Fruit fly (Drosophila melanogaster) whole organism, embryonic: ENCODE results near the gene Mis12.

Experiments
- Abd-B ChIP-seq: fragments of 200-800 bp; sonication (Bioruptor generic); optimal IDR thresholded peaks from 2 replicates; lab custom pipeline; 2018; ENCODE audit warnings: missing biosample characterization, mild to moderate bottlenecking, missing genetic modification characterization, moderate library complexity
- CG10147 ChIP-seq: fragments of 200-800 bp; sonication (Bioruptor generic); optimal IDR thresholded peaks from 2 replicates; lab custom pipeline; 2019; ENCODE audit warnings: missing biosample characterization, mild to moderate bottlenecking, missing genetic modification characterization, moderate library complexity
- CG11093 ChIP-seq: fragments of 200-800 bp; sonication (Bioruptor generic); IDR thresholded peaks from 3 replicates; pipeline ENCODE4 v1.3.6; 2022; ENCODE audit warnings: missing biosample characterization, missing genetic modification characterization
- CG11456 ChIP-seq: fragments of 200-800 bp; sonication (Bioruptor generic); IDR thresholded peaks from 3 replicates; pipeline ENCODE4 v1.3.6; 2022; ENCODE audit warnings: missing biosample characterization, missing genetic modification characterization
- CG11696 ChIP-seq: fragments of 200-800 bp; sonication (Bioruptor generic); IDR thresholded peaks from 2 replicates; pipeline ENCODE4 v1.3.6; 2022; ENCODE audit warnings: missing biosample characterization, missing genetic modification characterization
- CG12155 ChIP-seq: fragments of 200-800 bp; sonication (Bioruptor generic); optimal IDR thresholded peaks from 3 replicates; lab custom pipeline; 2016; ENCODE audit warnings: missing biosample characterization, missing genetic modification characterization
- CG13287 ChIP-seq: fragments of 200-800 bp; sonication (Bioruptor generic); IDR thresholded peaks from 2 replicates; pipeline ENCODE4 v1.3.6; 2022; ENCODE audit warnings: missing biosample characterization, missing genetic modification characterization; ENCODE audit not compliant: partially characterized antibody
- CG14860 ChIP-seq: fragments of 200-800 bp; sonication (Bioruptor generic); IDR thresholded peaks from 3 replicates; pipeline ENCODE4 v1.3.6; 2022; ENCODE audit warnings: missing biosample characterization, missing genetic modification characterization; ENCODE audit not compliant: partially characterized antibody
- CG15696 ChIP-seq: fragments of 200-800 bp; sonication (Bioruptor generic); optimal IDR thresholded peaks from 2 replicates; lab custom pipeline; 2019; ENCODE audit warnings: missing biosample characterization, mild to moderate bottlenecking, missing genetic modification characterization, moderate library complexity
- CG16779 ChIP-seq: fragments of 200-800 bp; sonication (Bioruptor generic); IDR thresholded peaks from 2 replicates; pipeline ENCODE4 v1.3.6; 2022; ENCODE audit warnings: missing biosample characterization, missing genetic modification characterization
- CG17328 ChIP-seq: fragments of 200-800 bp; sonication (Bioruptor generic); IDR thresholded peaks from 2 replicates; pipeline ENCODE4 v1.3.6; 2022; ENCODE audit warnings: missing biosample characterization, missing genetic modification characterization
- CG17359 ChIP-seq: fragments of 200-800 bp; sonication (Bioruptor generic); optimal IDR thresholded peaks from 3 replicates; lab custom pipeline; 2018; ENCODE audit warnings: missing biosample characterization, mild to moderate bottlenecking, missing genetic modification characterization, moderate library complexity
- CG17802 ChIP-seq: fragments of 200-800 bp; sonication (Bioruptor generic); optimal IDR thresholded peaks from 2 replicates; lab custom pipeline; 2018; ENCODE audit warnings: missing biosample characterization, mild to moderate bottlenecking, missing genetic modification characterization, moderate library complexity
- CG31365 ChIP-seq: fragments of 200-800 bp; sonication (Bioruptor generic); optimal IDR thresholded peaks from 2 replicates; lab custom pipeline; 2018; ENCODE audit warnings: missing biosample characterization, mild to moderate bottlenecking, missing genetic modification characterization
- CG3281 ChIP-seq: fragments of 200-800 bp; sonication (Bioruptor generic); optimal IDR thresholded peaks from 3 replicates; lab custom pipeline; 2017; ENCODE audit warnings: missing biosample characterization, mild to moderate bottlenecking, missing genetic modification characterization
- CG3995 ChIP-seq: fragments of 200-800 bp; sonication (Bioruptor generic); optimal IDR thresholded peaks from 3 replicates; lab custom pipeline; 2016; ENCODE audit warnings: missing biosample characterization, missing genetic modification characterization
- CG43689 ChIP-seq: fragments of 200-800 bp; sonication (Bioruptor generic); IDR thresholded peaks from 2 replicates; pipeline ENCODE4 v1.3.6; 2022; ENCODE audit warnings: missing biosample characterization, missing genetic modification characterization
- CG4617 ChIP-seq: fragments of 200-800 bp; sonication (Bioruptor generic); optimal IDR thresholded peaks from 3 replicates; lab custom pipeline; 2016; ENCODE audit warnings: missing biosample characterization, missing genetic modification characterization, borderline replicate concordance
- CG4730 ChIP-seq: fragments of 200-800 bp; sonication (Bioruptor generic); IDR thresholded peaks from 2 replicates; pipeline ENCODE4 v1.3.6; 2022; ENCODE audit warnings: missing biosample characterization, missing genetic modification characterization
- CG5245 ChIP-seq: fragments of 200-800 bp; sonication (Bioruptor generic); optimal IDR thresholded peaks from 3 replicates; lab custom pipeline; 2016; ENCODE audit warnings: missing biosample characterization, missing genetic modification characterization
- CG6272 ChIP-seq: fragments of 200-800 bp; sonication (Bioruptor generic); IDR thresholded peaks from 2 replicates; pipeline ENCODE4 v1.3.6; 2022; ENCODE audit warnings: missing biosample characterization, missing genetic modification characterization
- CG6791 ChIP-seq: fragments of 200-800 bp; sonication (Bioruptor generic); IDR thresholded peaks from 3 replicates; pipeline ENCODE4 v1.3.6; 2022; ENCODE audit warnings: missing biosample characterization, missing genetic modification characterization; ENCODE audit not compliant: partially characterized antibody
- Camta ChIP-seq: fragments of 200-800 bp; sonication (Bioruptor generic); optimal IDR thresholded peaks from 2 replicates; lab custom pipeline; 2016; ENCODE audit warnings: missing biosample characterization, missing genetic modification characterization
- CkIIα-i1 ChIP-seq: fragments of 200-800 bp; sonication (Bioruptor generic); IDR thresholded peaks from 2 replicates; pipeline ENCODE4 v1.3.6; 2022; ENCODE audit warnings: missing biosample characterization, missing genetic modification characterization
- ERR ChIP-seq: fragments of 200-800 bp; sonication (Bioruptor generic); optimal IDR thresholded peaks from 2 replicates; lab custom pipeline; 2016; ENCODE audit warnings: missing biosample characterization, missing genetic modification characterization
- Fer3 ChIP-seq: fragments of 200-800 bp; sonication (Bioruptor generic); optimal IDR thresholded peaks from 2 replicates; lab custom pipeline; 2018; ENCODE audit warnings: missing biosample characterization, mild to moderate bottlenecking, missing genetic modification characterization, moderate library complexity
- GATAe ChIP-seq: fragments of 200-800 bp; sonication (Bioruptor generic); conservative IDR thresholded peaks from 2 replicates; pipeline ENCODE4 v1.3.6; 2022; ENCODE audit warnings: missing biosample characterization, missing genetic modification characterization
- Hey ChIP-seq: fragments of 200-800 bp; sonication (Bioruptor generic); optimal IDR thresholded peaks from 3 replicates; lab custom pipeline; 2018; ENCODE audit warnings: missing biosample characterization, mild to moderate bottlenecking, missing genetic modification characterization
- Nf-YC ChIP-seq: fragments of 200-800 bp; optimal IDR thresholded peaks from 3 replicates; lab custom pipeline; 2019; ENCODE audit warnings: missing biosample characterization, mild to moderate bottlenecking, missing genetic modification characterization, moderate library complexity
- NfI ChIP-seq: fragments of 200-800 bp; sonication (Bioruptor generic); optimal IDR thresholded peaks from 3 replicates; lab custom pipeline; 2018; ENCODE audit warnings: missing biosample characterization, mild to moderate bottlenecking, missing genetic modification characterization, moderate library complexity
- Oaz ChIP-seq: fragments of 200-800 bp; sonication (Bioruptor generic); IDR thresholded peaks from 2 replicates; pipeline ENCODE4 v1.3.6; 2022; ENCODE audit warnings: missing biosample characterization, missing genetic modification characterization
- Sox100B ChIP-seq: fragments of 200-800 bp; sonication (Bioruptor generic); optimal IDR thresholded peaks from 3 replicates; lab custom pipeline; 2018; ENCODE audit warnings: missing biosample characterization, mild to moderate bottlenecking, missing genetic modification characterization
- Sry-β ChIP-seq: fragments of 200-800 bp; sonication (Bioruptor generic); optimal IDR thresholded peaks from 2 replicates; lab custom pipeline; 2018; ENCODE audit warnings: missing biosample characterization, mild to moderate bottlenecking, missing genetic modification characterization, moderate library complexity
- Trl ChIP-seq, 3 experiments: fragments of >200 bp in 2 of 3; fragments of 200-800 bp in 1 of 3; sonication (Bioruptor generic) in 1 of 3; optimal IDR thresholded peaks; 2 replicates in 1 of 3; 3 replicates in 2 of 3; lab custom pipeline; 2016 to 2017; ENCODE audit warnings: missing biosample characterization in 1 of 3, missing genetic modification characterization in 1 of 3
- ac ChIP-seq: fragments of 200-800 bp; sonication (Bioruptor generic); optimal IDR thresholded peaks from 3 replicates; lab custom pipeline; 2017; ENCODE audit warnings: missing biosample characterization, mild to moderate bottlenecking, missing genetic modification characterization
- amos ChIP-seq: fragments of 200-800 bp; sonication (Bioruptor generic); IDR thresholded peaks from 2 replicates; pipeline ENCODE4 v1.3.6; 2022; ENCODE audit warnings: missing biosample characterization, missing genetic modification characterization; ENCODE audit not compliant: partially characterized antibody
- aop ChIP-seq: fragments of 200-800 bp; sonication (Bioruptor generic); IDR thresholded peaks from 2 replicates; pipeline ENCODE4 v1.3.6; 2022; ENCODE audit warnings: missing biosample characterization, missing genetic modification characterization
- ash1 ChIP-seq: fragments of 200-800 bp; sonication (Bioruptor generic); optimal IDR thresholded peaks from 2 replicates; lab custom pipeline; 2018; ENCODE audit warnings: missing biosample characterization, mild to moderate bottlenecking, missing genetic modification characterization
- dysf ChIP-seq: fragments of 200-800 bp; sonication (Bioruptor generic); IDR thresholded peaks from 3 replicates; pipeline ENCODE4 v1.3.6; 2022; ENCODE audit warnings: missing biosample characterization, missing genetic modification characterization
- fd64A ChIP-seq: fragments of 200-800 bp; sonication (Bioruptor generic); optimal IDR thresholded peaks from 3 replicates; lab custom pipeline; 2018; ENCODE audit warnings: missing biosample characterization, mild to moderate bottlenecking, missing genetic modification characterization
- jigr1 ChIP-seq: fragments of 200-800 bp; sonication (Bioruptor generic); IDR thresholded peaks from 3 replicates; pipeline ENCODE4 v1.3.6; 2022; ENCODE audit warnings: missing biosample characterization, missing genetic modification characterization
- luna ChIP-seq: fragments of 200-800 bp; sonication (Bioruptor generic); optimal IDR thresholded peaks from 2 replicates; lab custom pipeline; 2016; ENCODE audit warnings: missing biosample characterization, missing genetic modification characterization
- nerfin-2 ChIP-seq: fragments of 200-800 bp; sonication (Bioruptor generic); IDR thresholded peaks from 2 replicates; pipeline ENCODE4 v1.3.6; 2022; ENCODE audit warnings: missing biosample characterization, missing genetic modification characterization; ENCODE audit not compliant: partially characterized antibody
- onecut ChIP-seq: fragments of 200-800 bp; sonication (Bioruptor generic); IDR thresholded peaks from 2 replicates; pipeline ENCODE4 v1.3.6; 2022; ENCODE audit warnings: missing biosample characterization, missing genetic modification characterization
- slp2 ChIP-seq: fragments of 200-800 bp; sonication (Bioruptor generic); optimal IDR thresholded peaks from 2 replicates; lab custom pipeline; 2016; ENCODE audit warnings: missing biosample characterization, missing genetic modification characterization
- ssp ChIP-seq: fragments of 200-800 bp; sonication (Bioruptor generic); IDR thresholded peaks from 2 replicates; pipeline ENCODE4 v1.3.6; 2022; ENCODE audit warnings: missing biosample characterization, missing genetic modification characterization
- tio ChIP-seq: fragments of 200-800 bp; sonication (Bioruptor generic); optimal IDR thresholded peaks from 2 replicates; lab custom pipeline; 2017; ENCODE audit warnings: missing biosample characterization, missing genetic modification characterization, inconsistent platforms
- tna ChIP-seq: fragments of 200-800 bp; sonication (Bioruptor generic); IDR thresholded peaks from 2 replicates; pipeline ENCODE4 v1.3.6; 2022; ENCODE audit warnings: missing biosample characterization, missing genetic modification characterization; ENCODE audit not compliant: partially characterized antibody

Gene Mis12

DNA sequence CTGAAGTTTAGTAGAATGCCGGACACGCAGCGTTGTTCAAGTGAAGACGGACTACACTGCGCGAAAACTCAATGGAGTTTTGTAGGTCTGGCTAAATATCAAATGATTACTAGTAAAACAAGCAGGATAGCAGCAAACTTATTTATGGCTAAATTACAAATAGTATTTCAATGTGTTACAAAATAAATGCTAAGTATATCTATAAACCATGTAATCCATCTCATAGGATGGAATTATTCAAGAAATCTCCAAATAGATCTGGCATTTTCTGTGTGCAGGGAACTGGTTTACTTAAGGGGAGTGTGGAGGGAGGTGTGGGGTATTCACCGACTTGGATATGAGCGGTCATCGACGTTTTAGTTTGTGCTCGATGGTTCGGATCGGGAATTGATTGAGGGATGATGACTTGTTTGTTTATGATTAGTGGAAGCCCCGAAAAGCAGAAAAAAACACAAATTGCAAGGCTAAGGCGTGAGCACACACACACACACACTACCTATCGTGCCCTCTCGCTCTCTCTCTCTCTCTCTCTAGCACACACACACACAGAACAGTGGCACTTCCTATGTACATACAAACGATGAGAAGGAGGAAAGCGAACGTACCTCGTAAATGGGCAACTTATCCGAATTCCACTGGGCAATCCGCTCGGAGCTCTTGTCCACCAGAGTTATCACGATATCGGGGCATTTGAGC is 4.9 kb downstream of the Mis12 start (continued):
- TF ChIP-seq CG4730 (GFP tag; lab: Robert Waterston, UW) = peak; percentile 51; the same call in 1 of the 2 replicates
- peak; percentile 52 for TF ChIP-seq CG6272 (GFP tag; lab: Robert Waterston, UW)
- no peak for TF ChIP-seq CG6791 (GFP tag; lab: Robert Waterston, UW)
- TF ChIP-seq slp2 (GFP tag; lab: Kevin White, UChicago) = peak; percentile 83
- peak; percentile 49 for TF ChIP-seq CG17802
- no peak for TF ChIP-seq ash1 (GFP tag; lab: Kevin White, UChicago)
- TF ChIP-seq CG17359 (tag; lab: Kevin White, UChicago) = peak; percentile 84
- TF ChIP-seq ERR (GFP tag; lab: Kevin White, UChicago) = peak; percentile 73
- TF ChIP-seq Fer3 (tag; lab: Kevin White, UChicago) = peak; percentile 80
- TF ChIP-seq CG16779 (GFP tag; lab: Robert Waterston, UW) = 0 out of 2 replicates have a peak, but pooled peaks have one; percentile 46
- peak; percentile 37 for TF ChIP-seq ac (GFP tag; lab: Kevin White, UChicago)
- peak; percentile 61 for TF ChIP-seq fd64A (GFP tag; lab: Kevin White, UChicago)
- TF ChIP-seq tna (GFP tag; lab: Robert Waterston, UW) = no peak
- TF ChIP-seq NfI (GFP tag; lab: Kevin White, UChicago) = peak; percentile 81
- TF ChIP-seq GATAe = no peak
- 0 out of 3 replicates have a peak, but pooled peaks have one; percentile 53 for TF ChIP-seq CG11093 (GFP tag; lab: Robert Waterston, UW)
- TF ChIP-seq Trl (optimal IDR thresholded peaks at IDR 0.05; lab: Kevin White, UChicago) = peak in 1 of 2 experiments; percentile 70
- peak; percentile 68 for TF ChIP-seq Trl (GFP tag; optimal IDR thresholded peaks at IDR 0.05; lab: Kevin White, UChicago)
- peak; percentile 52 for TF ChIP-seq CG15696 (tag; lab: Kevin White, UChicago)
- TF ChIP-seq CG3281 = peak; percentile 73
- no peak for TF ChIP-seq CG3995 (GFP tag; lab: Kevin White, UChicago)
- TF ChIP-seq dysf = peak; percentile 88
- TF ChIP-seq CG31365 (tag; lab: Kevin White, UChicago) = peak; percentile 22
- peak; percentile 47; the same call in 1 of the 2 replicates for TF ChIP-seq Oaz (GFP tag; lab: Robert Waterston, UW)
- TF ChIP-seq CG17328 (GFP tag; lab: Robert Waterston, UW) = peak; percentile 63
- TF ChIP-seq CG4617 (GFP tag; lab: Kevin White, UChicago) = peak; percentile 11
- peak; percentile 87 for TF ChIP-seq Camta (GFP tag; lab: Kevin White, UChicago)
- TF ChIP-seq amos = no peak
- peak; percentile 74 for TF ChIP-seq Sox100B (GFP tag; lab: Kevin White, UChicago)
- TF ChIP-seq Abd-B (GFP tag; lab: Kevin White, UChicago) = peak; percentile 68
- TF ChIP-seq CG5245 (GFP tag; lab: Kevin White, UChicago) = peak; percentile 64
- no peak for TF ChIP-seq CG14860 (GFP tag; lab: Robert Waterston, UW)
- peak; percentile 51; the same call in 1 of the 3 replicates for TF ChIP-seq CG11456 (GFP tag; lab: Robert Waterston, UW)
- peak; percentile 34 for TF ChIP-seq Sry-β (GFP tag; lab: Kevin White, UChicago)
- TF ChIP-seq ssp = peak; percentile 67
- TF ChIP-seq onecut (GFP tag; lab: Robert Waterston, UW) = peak; percentile 53
- no peak for TF ChIP-seq nerfin-2 (GFP tag; lab: Robert Waterston, UW)
- peak; percentile 54 for TF ChIP-seq CG10147 (GFP tag; lab: Kevin White, UChicago)
- TF ChIP-seq CG12155 (GFP tag; lab: Kevin White, UChicago) = peak; percentile 79
- TF ChIP-seq aop = 0 out of 2 replicates have a peak, but pooled peaks have one; percentile 2
- peak; percentile 10; the same call in 1 of the 3 replicates for TF ChIP-seq jigr1 (GFP tag; lab: Robert Waterston, UW)
- peak; percentile 41; the same call in 1 of the 2 replicates for TF ChIP-seq CG11696 (GFP tag; lab: Robert Waterston, UW)
- no peak for TF ChIP-seq Hey (tag; lab: Kevin White, UChicago)
- no peak for TF ChIP-seq CG13287
- no peak for TF ChIP-seq Nf-YC (tag; lab: Kevin White, UChicago)
- TF ChIP-seq luna = no peak
- TF ChIP-seq tio = peak; percentile 79
- 0 out of 2 replicates have a peak, but pooled peaks have one; percentile 30 for TF ChIP-seq CG43689
- 0 out of 2 replicates have a peak, but pooled peaks have one; percentile 57 for TF ChIP-seq CkIIα-i1 (GFP tag; lab: Robert Waterston, UW)
